Worm (Caenorhabditis elegans) whole organism, L1 larva: ENCODE data around the gene mrps-18B.

Experiments
- aha-1 ChIP-seq: fragments of 150-350 bp; optimal IDR thresholded peaks from 2 replicates; lab custom pipeline; 2014; ENCODE audit warnings: missing biosample characterization, missing genetic modification characterization
- aly-2 ChIP-seq: fragments of 150-350 bp; optimal IDR thresholded peaks from 2 replicates; lab custom pipeline; 2014; ENCODE audit warnings: missing biosample characterization, missing genetic modification characterization
- ama-1 ChIP-seq: fragments of 150-350 bp; optimal IDR thresholded peaks from 2 replicates; lab custom pipeline; 2014
- blmp-1 ChIP-seq: fragments of 150-350 bp; optimal IDR thresholded peaks from 2 replicates; lab custom pipeline; 2014; ENCODE audit warnings: missing biosample characterization, missing genetic modification characterization
- ceh-63 ChIP-seq: fragments of 200-800 bp; sonication (Bioruptor generic); optimal IDR thresholded peaks from 2 replicates; lab custom pipeline; 2018; ENCODE audit warnings: mild to moderate bottlenecking, missing genetic modification characterization, missing compliant biosample characterization
- ceh-8 ChIP-seq: fragments of 200-800 bp; sonication (Bioruptor generic); optimal IDR thresholded peaks from 2 replicates; lab custom pipeline; 2018; ENCODE audit warnings: mild to moderate bottlenecking, missing genetic modification characterization, moderate library complexity, missing compliant biosample characterization
- ceh-82 ChIP-seq, 3 experiments: fragments of 150-350 bp in 1 of 3; sonication (generic microtip) in 2 of 3; optimal IDR thresholded peaks; 2 replicates each; lab custom pipeline; 2014 to 2017; ENCODE audit warnings: missing biosample characterization in 3 of 3, missing genetic modification characterization in 3 of 3
- ceh-88 ChIP-seq: fragments of 200-800 bp; sonication (Bioruptor generic); IDR thresholded peaks from 2 replicates; pipeline ENCODE4 v1.3.6; 2022; ENCODE audit warnings: missing genetic modification characterization, missing compliant biosample characterization
- ces-1 ChIP-seq: fragments of 150-350 bp; optimal IDR thresholded peaks from 2 replicates; lab custom pipeline; 2014; ENCODE audit warnings: missing biosample characterization, missing genetic modification reagents, missing genetic modification characterization
- dpl-1 ChIP-seq, 3 experiments: fragments of 150-350 bp in 2 of 3; sonication (generic microtip) in 1 of 3; optimal IDR thresholded peaks; 2 replicates each; lab custom pipeline; 2014 to 2017; ENCODE audit warnings: missing biosample characterization in 3 of 3, missing genetic modification characterization in 3 of 3, missing genetic modification reagents in 3 of 3
- efl-1 ChIP-seq, 4 experiments: fragments of 150-350 bp; optimal IDR thresholded peaks in 3 of 4; peaks in 1 of 4; 1 replicate in 1 of 4; 2 replicates in 3 of 4; lab custom pipeline; 2014; ENCODE audit warnings: missing biosample characterization in 2 of 4, missing genetic modification characterization in 2 of 4, missing genetic modification reagents in 2 of 4
- egl-13 ChIP-seq: sonication (generic microtip); optimal IDR thresholded peaks from 2 replicates; lab custom pipeline; 2016; ENCODE audit warnings: missing genotype, missing genetic modification reagents, missing genetic modification characterization, missing compliant biosample characterization
- egl-27 ChIP-seq, 2 experiments: fragments of 150-350 bp in 1 of 2; sonication (generic microtip); optimal IDR thresholded peaks; 3 replicates each; lab custom pipeline; 2017 to 2018; ENCODE audit warnings: missing biosample characterization in 2 of 2, missing genetic modification characterization in 2 of 2, missing genetic modification reagents in 2 of 2
- elt-2 ChIP-seq: sonication (generic microtip); optimal IDR thresholded peaks from 2 replicates; lab custom pipeline; 2016; ENCODE audit warnings: missing genetic modification characterization, mild to moderate bottlenecking, inconsistent platforms, missing compliant biosample characterization, missing genetic modification reagents
- ets-5 ChIP-seq: fragments of 200-800 bp; sonication (Bioruptor generic); IDR thresholded peaks from 2 replicates; pipeline ENCODE4 v1.3.6; 2022; ENCODE audit warnings: missing genetic modification characterization, missing compliant biosample characterization
- fkh-8 ChIP-seq: sonication (generic microtip); optimal IDR thresholded peaks from 2 replicates; lab custom pipeline; 2016; ENCODE audit warnings: mild to moderate bottlenecking, missing genetic modification characterization, missing compliant biosample characterization
- hlh-17 ChIP-seq: fragments of 200-800 bp; sonication (Bioruptor generic); optimal IDR thresholded peaks from 2 replicates; lab custom pipeline; 2018; ENCODE audit warnings: missing genetic modification characterization, mild to moderate bottlenecking, missing compliant biosample characterization, moderate library complexity, borderline replicate concordance
- hlh-4 ChIP-seq: sonication (generic microtip); optimal IDR thresholded peaks from 2 replicates; lab custom pipeline; 2016; ENCODE audit warnings: mild to moderate bottlenecking, missing genetic modification characterization, missing compliant biosample characterization
- hpl-2 ChIP-seq: fragments of 150-350 bp; optimal IDR thresholded peaks from 2 replicates; lab custom pipeline; 2014; ENCODE audit warnings: missing biosample characterization, missing genetic modification reagents, missing genetic modification characterization
- irx-1 ChIP-seq: sonication (generic microtip); optimal IDR thresholded peaks from 2 replicates; lab custom pipeline; 2016; ENCODE audit warnings: missing genetic modification characterization, missing compliant biosample characterization
- isw-1 ChIP-seq: fragments of 200-800 bp; sonication (Bioruptor generic); IDR thresholded peaks from 2 replicates; pipeline ENCODE4 v1.3.6; 2022; ENCODE audit warnings: missing genetic modification characterization, missing compliant biosample characterization
- jun-1 ChIP-seq: fragments of 150-350 bp; optimal IDR thresholded peaks from 2 replicates; lab custom pipeline; 2014; ENCODE audit warnings: missing biosample characterization, missing genetic modification reagents, missing genetic modification characterization
- lin-14 ChIP-seq: fragments of 200-800 bp; sonication (Bioruptor generic); optimal IDR thresholded peaks from 2 replicates; lab custom pipeline; 2018; ENCODE audit warnings: mild to moderate bottlenecking, missing genetic modification characterization, moderate library complexity, missing compliant biosample characterization
- lin-35 ChIP-seq, 2 experiments: fragments of 150-350 bp; optimal IDR thresholded peaks; 2 replicates each; lab custom pipeline; 2014; ENCODE audit warnings: missing biosample characterization in 2 of 2, missing genetic modification characterization in 2 of 2, missing genetic modification reagents in 2 of 2
- lin-39 ChIP-seq: fragments of 150-350 bp; optimal IDR thresholded peaks from 2 replicates; lab custom pipeline; 2014; ENCODE audit warnings: missing biosample characterization, missing genetic modification reagents, missing genetic modification characterization
- lsy-2 ChIP-seq, 2 experiments: fragments of 150-350 bp; optimal IDR thresholded peaks; 2 replicates each; lab custom pipeline; 2014; ENCODE audit warnings: missing biosample characterization in 2 of 2, missing genetic modification characterization in 2 of 2
- mab-9 ChIP-seq: fragments of 200-800 bp; sonication (Bioruptor generic); IDR thresholded peaks from 2 replicates; pipeline ENCODE4 v1.3.6; 2022; ENCODE audit warnings: missing genetic modification reagents, missing genetic modification characterization, missing compliant biosample characterization
- mdl-1 ChIP-seq, 2 experiments: fragments of 150-350 bp; optimal IDR thresholded peaks; 2 replicates each; lab custom pipeline; 2014 to 2017; ENCODE audit warnings: missing biosample characterization in 2 of 2, missing genetic modification characterization in 2 of 2, inconsistent platforms in 1 of 2
- mef-2 ChIP-seq: fragments of 150-350 bp; optimal IDR thresholded peaks from 2 replicates; lab custom pipeline; 2014; ENCODE audit warnings: missing biosample characterization, missing genetic modification characterization
- mep-1 ChIP-seq: fragments of 150-350 bp; optimal IDR thresholded peaks from 2 replicates; lab custom pipeline; 2014; ENCODE audit warnings: missing biosample characterization, missing genetic modification characterization
- nhr-19 ChIP-seq: fragments of 200-800 bp; sonication (Bioruptor generic); conservative IDR thresholded peaks from 2 replicates; pipeline ENCODE4 v1.3.6; 2022; ENCODE audit warnings: missing genetic modification characterization, missing compliant biosample characterization
- nhr-20 ChIP-seq: sonication (generic microtip); optimal IDR thresholded peaks from 2 replicates; lab custom pipeline; 2016; ENCODE audit warnings: mild to moderate bottlenecking, missing genetic modification characterization, missing compliant biosample characterization
- nhr-28 ChIP-seq: fragments of 150-350 bp; optimal IDR thresholded peaks from 2 replicates; lab custom pipeline; 2014; ENCODE audit warnings: missing biosample characterization, missing genetic modification characterization
- nhr-47 ChIP-seq: sonication (generic microtip); optimal IDR thresholded peaks from 2 replicates; lab custom pipeline; 2016; ENCODE audit warnings: mild to moderate bottlenecking, missing genetic modification characterization, moderate library complexity, missing compliant biosample characterization
- nhr-71 ChIP-seq: sonication (generic microtip); optimal IDR thresholded peaks from 2 replicates; lab custom pipeline; 2016; ENCODE audit warnings: mild to moderate bottlenecking, missing genetic modification characterization, moderate library complexity, missing compliant biosample characterization
- nhr-76 ChIP-seq: sonication (generic microtip); optimal IDR thresholded peaks from 2 replicates; lab custom pipeline; 2017; ENCODE audit warnings: missing biosample characterization, missing genetic modification characterization
- nhr-90 ChIP-seq: sonication (generic microtip); optimal IDR thresholded peaks from 2 replicates; lab custom pipeline; 2016; ENCODE audit warnings: mild to moderate bottlenecking, missing genetic modification characterization, missing compliant biosample characterization; ENCODE audit not compliant: poor library complexity
- rnt-1 ChIP-seq: sonication (generic microtip); optimal IDR thresholded peaks from 2 replicates; lab custom pipeline; 2016; ENCODE audit warnings: mild to moderate bottlenecking, missing genetic modification characterization, moderate library complexity, missing compliant biosample characterization
- skn-1 ChIP-seq: fragments of 150-350 bp; optimal IDR thresholded peaks from 2 replicates; lab custom pipeline; 2014; ENCODE audit warnings: missing biosample characterization, missing genetic modification characterization
- snu-23 ChIP-seq: sonication (generic microtip); optimal IDR thresholded peaks from 2 replicates; lab custom pipeline; 2016; ENCODE audit warnings: missing genetic modification characterization, missing compliant biosample characterization
- sox-4 ChIP-seq: sonication (generic microtip); optimal IDR thresholded peaks from 2 replicates; lab custom pipeline; 2016; ENCODE audit warnings: missing genetic modification characterization, missing compliant biosample characterization
- swsn-7 ChIP-seq: sonication (generic microtip); optimal IDR thresholded peaks from 2 replicates; lab custom pipeline; 2016; ENCODE audit warnings: missing genetic modification characterization, missing compliant biosample characterization
- tlp-1 ChIP-seq: fragments of 150-350 bp; optimal IDR thresholded peaks from 2 replicates; lab custom pipeline; 2014; ENCODE audit warnings: missing biosample characterization, missing genetic modification characterization
- unc-130 ChIP-seq: fragments of 150-350 bp; optimal IDR thresholded peaks from 2 replicates; lab custom pipeline; 2017; ENCODE audit warnings: missing biosample characterization, missing genetic modification characterization, inconsistent platforms
- unc-62 ChIP-seq: fragments of 150-350 bp; optimal IDR thresholded peaks from 2 replicates; lab custom pipeline; 2014; ENCODE audit warnings: missing biosample characterization, missing genetic modification reagents, missing genetic modification characterization
- unc-86 ChIP-seq: sonication (generic microtip); optimal IDR thresholded peaks from 2 replicates; lab custom pipeline; 2016; ENCODE audit warnings: missing genetic modification characterization, missing compliant biosample characterization
- unc-98 ChIP-seq: fragments of 200-800 bp; sonication (Bioruptor generic); IDR thresholded peaks from 2 replicates; pipeline ENCODE4 v1.3.6; 2022; ENCODE audit warnings: missing genetic modification characterization, missing compliant biosample characterization
- zip-4 ChIP-seq: fragments of 200-800 bp; sonication (Bioruptor generic); optimal IDR thresholded peaks from 2 replicates; lab custom pipeline; 2018; ENCODE audit warnings: mild to moderate bottlenecking, missing genetic modification characterization, moderate library complexity, missing compliant biosample characterization

Gene mrps-18B

DNA sequence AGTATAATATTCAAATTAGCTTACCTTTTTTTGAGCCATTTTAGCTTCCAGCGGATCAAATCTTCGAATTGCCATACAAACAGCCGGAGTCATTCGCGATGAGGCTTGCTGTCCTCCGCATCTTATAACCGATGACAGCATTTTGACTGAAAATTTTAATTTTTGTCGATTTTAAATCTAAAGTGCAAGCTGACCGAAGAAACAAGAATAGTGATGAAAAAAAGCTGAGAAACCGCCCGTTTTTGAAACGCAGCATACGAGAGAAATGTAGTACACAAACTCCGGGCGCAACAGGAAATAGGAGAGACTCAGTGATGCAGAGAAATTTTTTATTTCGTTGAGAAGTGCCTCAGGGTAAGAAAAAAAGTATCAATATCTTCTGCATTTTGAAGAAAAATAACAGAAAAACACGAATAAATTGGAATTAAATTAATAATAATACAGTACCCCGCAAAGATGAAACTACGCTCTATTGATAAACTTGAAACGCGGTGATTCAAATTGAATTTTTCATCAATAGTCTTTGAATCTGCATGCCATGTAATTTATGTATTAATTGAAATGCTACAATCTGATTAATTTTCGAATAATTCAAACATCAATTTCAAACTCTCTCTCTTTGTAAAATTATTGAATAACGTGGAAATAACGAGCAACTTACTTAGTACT lies 42.2 kb upstream of the mrps-18B start (continued):
- no peak for TF ChIP-seq mab-9 (GFP tag; lab: Robert Waterston, UW)
- no peak for TF ChIP-seq lin-39
- no peak for TF ChIP-seq mef-2 (tag; lab: Kevin White, UChicago)
- no peak for TF ChIP-seq isw-1 (GFP tag; lab: Robert Waterston, UW)
- no peak for TF ChIP-seq ces-1
- peak; percentile 56 to 93 for TF ChIP-seq lsy-2 (tag; optimal IDR thresholded peaks at IDR 0.05; lab: Kevin White, UChicago)
- TF ChIP-seq hpl-2 = no peak
- TF ChIP-seq mep-1 = no peak
- TF ChIP-seq ets-5 = no peak
- no peak for TF ChIP-seq blmp-1

DNA sequence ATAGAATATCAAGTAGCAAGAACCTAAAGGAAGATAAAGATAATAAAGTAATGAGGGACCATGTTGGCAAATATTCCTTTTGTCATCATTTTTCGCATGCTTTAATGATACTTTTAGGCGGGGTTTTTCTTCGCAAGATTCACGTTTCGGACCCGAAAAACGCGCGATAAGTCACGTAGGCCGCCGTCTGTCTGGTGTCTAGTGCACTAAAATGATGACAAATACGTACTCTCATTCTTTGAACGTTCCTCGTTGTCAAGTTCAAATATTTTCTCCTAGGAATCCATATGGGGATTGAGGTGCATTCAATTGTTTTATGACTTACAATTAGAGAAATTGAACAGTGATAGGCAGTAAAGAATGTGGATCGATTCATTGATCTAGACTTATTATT lies 41.7 kb upstream of the mrps-18B start, which contains the start of gene taap-1:
Gene taap-1 (minus strand): TSS at position 79 of the 394 bp plus-strand sequence.
- peak; percentile 50 for TF ChIP-seq nhr-20
- TF ChIP-seq mdl-1 (tag; optimal IDR thresholded peaks at IDR 0.05; lab: Kevin White, UChicago) = no peak
- no peak for TF ChIP-seq ceh-88 (GFP tag; lab: Robert Waterston, UW)
- no peak for TF ChIP-seq egl-27 (tag; optimal IDR thresholded peaks at IDR 0.05; lab: Kevin White, UChicago)
- TF ChIP-seq snu-23 = peak; percentile 53
- peak; percentile 79 for TF ChIP-seq lin-14 (GFP tag; lab: Kevin White, UChicago)
- no peak for TF ChIP-seq irx-1 (tag; lab: Kevin White, UChicago)
- no peak for TF ChIP-seq unc-62
- peak; percentile 20 for TF ChIP-seq blmp-1
- peak; percentile 27 for TF ChIP-seq nhr-71 (tag; lab: Kevin White, UChicago)
- peak; percentile 49 for TF ChIP-seq nhr-19
- no peak for TF ChIP-seq efl-1 (optimal IDR thresholded peaks at IDR 0.05; lab: Kevin White, UChicago)
- peak in 1 of 2 experiments; percentile 46 for TF ChIP-seq efl-1 (GFP tag; optimal IDR thresholded peaks at IDR 0.05 in 1 of 2; lab: Kevin White, UChicago)
- TF ChIP-seq skn-1 (tag; lab: Kevin White, UChicago) = peak; percentile 97
- TF ChIP-seq aha-1 (tag; lab: Kevin White, UChicago) = peak; percentile 79
- TF ChIP-seq fkh-8 = peak; percentile 54

ce11 chrII:8484546-8484945 lies 40.9 kb upstream of the mrps-18B start:
- peak; percentile 53 for TF ChIP-seq jun-1 (tag; lab: Kevin White, UChicago)
- no peak for TF ChIP-seq ceh-82 (tag; optimal IDR thresholded peaks at IDR 0.05; lab: Kevin White, UChicago)
- TF ChIP-seq swsn-7 (tag; lab: Kevin White, UChicago) = no peak
- TF ChIP-seq unc-98 (GFP tag; lab: Robert Waterston, UW) = no peak
- no peak for TF ChIP-seq mab-9 (GFP tag; lab: Robert Waterston, UW)
- no peak for TF ChIP-seq nhr-47 (tag; lab: Kevin White, UChicago)
- no peak for TF ChIP-seq unc-130
- TF ChIP-seq elt-2 (tag; lab: Kevin White, UChicago) = peak; percentile 90
- no peak for TF ChIP-seq hlh-4 (tag; lab: Kevin White, UChicago)
- peak; percentile 38 for TF ChIP-seq nhr-71 (tag; lab: Kevin White, UChicago)
- no peak for TF ChIP-seq zip-4 (GFP tag; lab: Kevin White, UChicago)
- TF ChIP-seq nhr-28 = no peak
- no peak for TF ChIP-seq sox-4 (tag; lab: Kevin White, UChicago)
- TF ChIP-seq mef-2 (tag; lab: Kevin White, UChicago) = no peak
- peak in 1 of 2 experiments; percentile 46 for TF ChIP-seq lin-35 (GFP tag; optimal IDR thresholded peaks at IDR 0.05; lab: Kevin White, UChicago)
- TF ChIP-seq nhr-90 (tag; lab: Kevin White, UChicago) = peak; percentile 19
- TF ChIP-seq ama-1 = no peak
- TF ChIP-seq ceh-63 = no peak
- TF ChIP-seq egl-13 = no peak
- TF ChIP-seq lin-39 = no peak
- no peak for TF ChIP-seq aly-2
- TF ChIP-seq lsy-2 (tag; optimal IDR thresholded peaks at IDR 0.05; lab: Kevin White, UChicago) = peak in 1 of 2 experiments; percentile 31
- peak; percentile 31 for TF ChIP-seq blmp-1
- no peak for TF ChIP-seq hlh-17 (GFP tag; lab: Kevin White, UChicago)
- TF ChIP-seq dpl-1 (GFP tag; optimal IDR thresholded peaks at IDR 0.05; lab: Kevin White, UChicago) = peak in 1 of 3 experiments; percentile 3
- TF ChIP-seq tlp-1 (tag; lab: Kevin White, UChicago) = no peak
- TF ChIP-seq ceh-8 (GFP tag; lab: Kevin White, UChicago) = no peak
- no peak for TF ChIP-seq skn-1 (tag; lab: Kevin White, UChicago)
- no peak for TF ChIP-seq nhr-76
- TF ChIP-seq unc-86 (tag; lab: Kevin White, UChicago) = no peak
- no peak for TF ChIP-seq rnt-1
